Worm (Caenorhabditis elegans) whole organism, young adult: Measurements from ENCODE around the gene mai-1.

Experiments
- B0019.2 ChIP-seq: fragments of 200-800 bp; sonication (Bioruptor generic); conservative IDR thresholded peaks from 2 replicates; pipeline ENCODE4 v1.3.6; 2022; ENCODE audit warnings: missing genetic modification reagents, missing genetic modification characterization, missing compliant biosample characterization
- B0336.3 ChIP-seq: fragments of 200-800 bp; sonication (Bioruptor generic); IDR thresholded peaks from 2 replicates; pipeline ENCODE4 v1.3.6; 2022; ENCODE audit warnings: missing genetic modification characterization, missing compliant biosample characterization
- C06A6.2 ChIP-seq: fragments of 200-800 bp; sonication (Bioruptor generic); conservative IDR thresholded peaks from 2 replicates; pipeline ENCODE4 v1.3.6; 2022; ENCODE audit warnings: missing genetic modification characterization, missing compliant biosample characterization
- C17E4.6 ChIP-seq: fragments of 200-800 bp; sonication (Bioruptor generic); IDR thresholded peaks from 2 replicates; pipeline ENCODE4 v1.3.6; 2022; ENCODE audit warnings: missing genetic modification reagents, missing genetic modification characterization, missing compliant biosample characterization
- F10E7.11 ChIP-seq: sonication (generic microtip); optimal IDR thresholded peaks from 2 replicates; lab custom pipeline; 2017; ENCODE audit warnings: mild to moderate bottlenecking, missing genetic modification characterization, moderate library complexity, missing compliant biosample characterization
- F22D6.2 ChIP-seq: sonication (generic microtip); optimal IDR thresholded peaks from 2 replicates; lab custom pipeline; 2016; ENCODE audit warnings: mild to moderate bottlenecking, missing genetic modification characterization, missing compliant biosample characterization
- F33H1.4 ChIP-seq: fragments of 200-800 bp; sonication (Bioruptor generic); IDR thresholded peaks from 2 replicates; pipeline ENCODE4 v1.3.6; 2022; ENCODE audit warnings: missing genetic modification reagents, missing genetic modification characterization, missing compliant biosample characterization
- F37B4.10 ChIP-seq: fragments of 200-800 bp; sonication (Bioruptor generic); IDR thresholded peaks from 2 replicates; pipeline ENCODE4 v1.3.6; 2022; ENCODE audit warnings: missing genetic modification characterization, missing compliant biosample characterization
- F49E8.2 ChIP-seq: sonication (generic microtip); optimal IDR thresholded peaks from 3 replicates; lab custom pipeline; 2017; ENCODE audit warnings: missing genetic modification characterization, mild to moderate bottlenecking, missing compliant biosample characterization, antibody characterized with exemption, moderate library complexity; ENCODE audit not compliant: insufficient read depth
- F55B11.4 ChIP-seq: sonication (generic microtip); optimal IDR thresholded peaks from 2 replicates; lab custom pipeline; 2016; ENCODE audit warnings: missing compliant biosample characterization, missing genetic modification characterization, borderline replicate concordance; ENCODE audit not compliant: insufficient read depth
- K11D2.4 ChIP-seq: fragments of 200-800 bp; sonication (Bioruptor generic); IDR thresholded peaks from 2 replicates; pipeline ENCODE4 v1.3.6; 2022; ENCODE audit warnings: missing genetic modification reagents, missing genetic modification characterization, missing compliant biosample characterization
- K12H6.12 ChIP-seq: fragments of 200-800 bp; sonication (Bioruptor generic); optimal IDR thresholded peaks from 2 replicates; lab custom pipeline; 2018; ENCODE audit warnings: mild to moderate bottlenecking, missing genetic modification characterization, missing compliant biosample characterization
- T07F8.4 ChIP-seq: sonication (generic microtip); optimal IDR thresholded peaks from 2 replicates; lab custom pipeline; 2016; ENCODE audit warnings: mild to moderate bottlenecking, missing genetic modification characterization, moderate library complexity, missing compliant biosample characterization
- Y53G8AR.9 ChIP-seq: fragments of 200-800 bp; sonication (Bioruptor generic); conservative IDR thresholded peaks from 2 replicates; pipeline ENCODE4 v1.3.6; 2022; ENCODE audit warnings: missing genetic modification reagents, missing genetic modification characterization, missing compliant biosample characterization
- Y56A3A.18 ChIP-seq: fragments of 200-800 bp; sonication (Bioruptor generic); IDR thresholded peaks from 2 replicates; pipeline ENCODE4 v1.3.6; 2022; ENCODE audit warnings: missing genetic modification reagents, missing genetic modification characterization, missing compliant biosample characterization
- akir-1 ChIP-seq: fragments of 200-800 bp; sonication (Bioruptor generic); optimal IDR thresholded peaks from 2 replicates; lab custom pipeline; 2018; ENCODE audit warnings: mild to moderate bottlenecking, missing genetic modification characterization, moderate library complexity, missing compliant biosample characterization
- ama-1 ChIP-seq, 3 experiments: fragments of 150-350 bp in 1 of 3; sonication (generic microtip) in 2 of 3; optimal IDR thresholded peaks; 2 replicates each; lab custom pipeline; 2014 to 2018; ENCODE audit warnings: missing biosample characterization in 2 of 3, missing genetic modification characterization in 2 of 3, missing genetic modification reagents in 2 of 3
- aptf-2 ChIP-seq: fragments of 200-800 bp; sonication (Bioruptor generic); conservative IDR thresholded peaks from 2 replicates; pipeline ENCODE4 v1.3.6; 2022; ENCODE audit warnings: missing genetic modification reagents, missing genetic modification characterization, missing compliant biosample characterization
- atf-7 ChIP-seq: sonication (generic microtip); optimal IDR thresholded peaks from 2 replicates; lab custom pipeline; 2017; ENCODE audit warnings: mild to moderate bottlenecking, missing genetic modification characterization, missing compliant biosample characterization
- attf-3 ChIP-seq: fragments of 200-800 bp; sonication (Bioruptor generic); conservative IDR thresholded peaks from 2 replicates; pipeline ENCODE4 v1.3.6; 2022; ENCODE audit warnings: missing genetic modification reagents, missing genetic modification characterization, missing compliant biosample characterization
- attf-5 ChIP-seq: fragments of 200-800 bp; sonication (Bioruptor generic); optimal IDR thresholded peaks from 2 replicates; lab custom pipeline; 2018; ENCODE audit warnings: mild to moderate bottlenecking, missing genetic modification characterization, missing compliant biosample characterization
- attf-6 ChIP-seq: fragments of 200-800 bp; sonication (Bioruptor generic); IDR thresholded peaks from 2 replicates; pipeline ENCODE4 v1.3.6; 2022; ENCODE audit warnings: missing genetic modification reagents, missing genetic modification characterization, missing compliant biosample characterization
- bed-1 ChIP-seq: fragments of 200-800 bp; sonication (Bioruptor generic); IDR thresholded peaks from 2 replicates; pipeline ENCODE4 v1.3.6; 2022; ENCODE audit warnings: missing genetic modification reagents, missing genetic modification characterization, missing compliant biosample characterization
- cebp-2 ChIP-seq: fragments of 200-800 bp; sonication (Bioruptor generic); IDR thresholded peaks from 2 replicates; pipeline ENCODE4 v1.3.6; 2022; ENCODE audit warnings: missing genetic modification characterization, missing compliant biosample characterization
- ceh-79 ChIP-seq: sonication (generic microtip); optimal IDR thresholded peaks from 2 replicates; lab custom pipeline; 2017; ENCODE audit warnings: mild to moderate bottlenecking, missing genetic modification characterization, missing compliant biosample characterization
- ceh-91 ChIP-seq: fragments of 200-800 bp; sonication (Bioruptor generic); IDR thresholded peaks from 2 replicates; pipeline ENCODE4 v1.3.6; 2022; ENCODE audit warnings: missing genetic modification reagents, missing genetic modification characterization, missing compliant biosample characterization
- die-1 ChIP-seq: sonication (generic microtip); optimal IDR thresholded peaks from 2 replicates; lab custom pipeline; 2016; ENCODE audit warnings: missing genotype, mild to moderate bottlenecking, missing genetic modification characterization, missing compliant biosample characterization
- dox-1 ChIP-seq: fragments of 200-800 bp; sonication (Bioruptor generic); IDR thresholded peaks from 2 replicates; pipeline ENCODE4 v1.3.6; 2022; ENCODE audit warnings: missing genetic modification reagents, missing genetic modification characterization, missing compliant biosample characterization
- efl-1 ChIP-seq: fragments of 150-350 bp; optimal IDR thresholded peaks from 2 replicates; lab custom pipeline; 2014; ENCODE audit warnings: missing biosample characterization, missing genetic modification reagents, missing genetic modification characterization
- egl-18 ChIP-seq: fragments of 200-800 bp; sonication (Bioruptor generic); IDR thresholded peaks from 2 replicates; pipeline ENCODE4 v1.3.6; 2022; ENCODE audit warnings: missing genetic modification reagents, missing genetic modification characterization, missing compliant biosample characterization
- egrh-3 ChIP-seq: fragments of 200-800 bp; sonication (Bioruptor generic); IDR thresholded peaks from 2 replicates; pipeline ENCODE4 v1.3.6; 2022; ENCODE audit warnings: missing genetic modification reagents, missing genetic modification characterization, missing compliant biosample characterization
- ekl-4 ChIP-seq: fragments of 200-800 bp; sonication (Bioruptor generic); IDR thresholded peaks from 2 replicates; pipeline ENCODE4 v1.3.6; 2022; ENCODE audit warnings: missing genetic modification reagents, missing genetic modification characterization, missing compliant biosample characterization
- gei-17 ChIP-seq: fragments of 200-800 bp; sonication (Bioruptor generic); optimal IDR thresholded peaks from 2 replicates; lab custom pipeline; 2018; ENCODE audit warnings: mild to moderate bottlenecking, missing genetic modification characterization, missing compliant biosample characterization
- him-1 ChIP-seq: sonication (generic microtip); optimal IDR thresholded peaks from 2 replicates; lab custom pipeline; 2016; ENCODE audit warnings: missing genotype, missing genetic modification reagents, missing genetic modification characterization, missing compliant biosample characterization
- hrde-1 ChIP-seq: sonication (generic microtip); optimal IDR thresholded peaks from 2 replicates; lab custom pipeline; 2016; ENCODE audit warnings: missing genetic modification characterization, mild to moderate bottlenecking, missing compliant biosample characterization, moderate library complexity, missing genotype, missing genetic modification reagents, borderline replicate concordance
- lin-26 ChIP-seq: fragments of 200-800 bp; sonication (Bioruptor generic); IDR thresholded peaks from 2 replicates; pipeline ENCODE4 v1.3.6; 2022; ENCODE audit warnings: missing genetic modification reagents, missing genetic modification characterization, missing compliant biosample characterization
- madf-3 ChIP-seq: fragments of 200-800 bp; sonication (Bioruptor generic); IDR thresholded peaks from 2 replicates; pipeline ENCODE4 v1.3.6; 2022; ENCODE audit warnings: missing genetic modification reagents, missing genetic modification characterization, missing compliant biosample characterization
- madf-6 ChIP-seq: fragments of 200-800 bp; sonication (Bioruptor generic); IDR thresholded peaks from 2 replicates; pipeline ENCODE4 v1.3.6; 2022; ENCODE audit warnings: missing genetic modification reagents, missing genetic modification characterization, missing compliant biosample characterization
- mel-28 ChIP-seq: sonication (generic microtip); optimal IDR thresholded peaks from 2 replicates; lab custom pipeline; 2016; ENCODE audit warnings: borderline replicate concordance, mild to moderate bottlenecking, missing genetic modification characterization, missing compliant biosample characterization
- rcor-1 ChIP-seq: fragments of 200-800 bp; sonication (Bioruptor generic); IDR thresholded peaks from 2 replicates; pipeline ENCODE4 v1.3.6; 2022; ENCODE audit warnings: missing genetic modification reagents, missing genetic modification characterization, missing compliant biosample characterization
- repo-1 ChIP-seq: sonication (generic microtip); optimal IDR thresholded peaks from 2 replicates; lab custom pipeline; 2017; ENCODE audit warnings: mild to moderate bottlenecking, missing genetic modification characterization, missing compliant biosample characterization
- snpc-1.1 ChIP-seq: sonication (generic microtip); optimal IDR thresholded peaks from 2 replicates; lab custom pipeline; 2017; ENCODE audit warnings: missing genetic modification characterization, mild to moderate bottlenecking, missing compliant biosample characterization, antibody characterized with exemption, moderate library complexity, missing genotype, missing genetic modification reagents; ENCODE audit not compliant: insufficient read depth
- ztf-18 ChIP-seq: sonication (generic microtip); optimal IDR thresholded peaks from 2 replicates; lab custom pipeline; 2016; ENCODE audit warnings: missing genotype, mild to moderate bottlenecking, missing genetic modification characterization, missing compliant biosample characterization
- ztf-22 ChIP-seq: fragments of 200-800 bp; sonication (Bioruptor generic); optimal IDR thresholded peaks from 2 replicates; lab custom pipeline; 2018; ENCODE audit warnings: mild to moderate bottlenecking, missing genetic modification characterization, moderate library complexity, missing compliant biosample characterization
- ztf-26 ChIP-seq: sonication (generic microtip); optimal IDR thresholded peaks from 2 replicates; lab custom pipeline; 2017; ENCODE audit warnings: missing genetic modification characterization, missing compliant biosample characterization
- ztf-3 ChIP-seq: fragments of 200-800 bp; sonication (Bioruptor generic); optimal IDR thresholded peaks from 2 replicates; lab custom pipeline; 2018; ENCODE audit warnings: mild to moderate bottlenecking, missing genetic modification characterization, missing compliant biosample characterization

mai-1 gene

ce11 chrX:3113693-3114092 lies 2.7 kb downstream of the mai-1 start:
- TF ChIP-seq madf-3 (GFP tag; lab: Robert Waterston, UW) (0 out of 2 replicates have a peak, but pooled peaks have one; percentile 58), Y53G8AR.9 (GFP tag; lab: Robert Waterston, UW) (peak; percentile 45), egl-18 (GFP tag; lab: Robert Waterston, UW) (0 out of 2 replicates have a peak, but pooled peaks have one; percentile 9)

- TF ChIP-seq dox-1 (GFP tag; lab: Robert Waterston, UW) (0 out of 2 replicates have a peak, but pooled peaks have one; percentile 11), F49E8.2 (tag; lab: Kevin White, UChicago) (no peak), hrde-1 (tag; lab: Kevin White, UChicago) (no peak), ztf-18 (tag; lab: Kevin White, UChicago) (no peak), C06A6.2 (GFP tag; lab: Robert Waterston, UW) (no peak), F22D6.2 (tag; lab: Kevin White, UChicago) (no peak), atf-7 (no peak), mel-28 (no peak), efl-1 (GFP tag; lab: Kevin White, UChicago) (no peak), ceh-79 (tag; lab: Kevin White, UChicago) (no peak), lin-26 (peak; percentile 61; the same call in 1 of the 2 replicates), akir-1 (GFP tag; lab: Kevin White, UChicago) (no peak), die-1 (tag; lab: Kevin White, UChicago) (no peak), C17E4.6 (GFP tag; lab: Robert Waterston, UW) (no peak), him-1 (tag; lab: Kevin White, UChicago) (no peak), B0336.3 (no peak; the same call in 1 of the 2 replicates), attf-6 (GFP tag; lab: Robert Waterston, UW) (no peak), T07F8.4 (tag; lab: Kevin White, UChicago) (no peak), Y56A3A.18 (GFP tag; lab: Robert Waterston, UW) (peak; percentile 59; the same call in 1 of the 2 replicates), egrh-3 (GFP tag; lab: Robert Waterston, UW) (no peak), ekl-4 (GFP tag; lab: Robert Waterston, UW) (0 out of 2 replicates have a peak, but pooled peaks have one; percentile 16), ztf-26 (tag; lab: Kevin White, UChicago) (peak; percentile 14), B0019.2 (GFP tag; lab: Robert Waterston, UW) (no peak), F55B11.4 (no peak), F37B4.10 (GFP tag; lab: Robert Waterston, UW) (0 out of 2 replicates have a peak, but pooled peaks have one; percentile 20), ceh-91 (GFP tag; lab: Robert Waterston, UW) (no peak), bed-1 (GFP tag; lab: Robert Waterston, UW) (no peak), Y53G8AR.9 (GFP tag; lab: Robert Waterston, UW) (peak; percentile 60), aptf-2 (GFP tag; lab: Robert Waterston, UW) (no peak), madf-6 (GFP tag; lab: Robert Waterston, UW) (no peak), ztf-3 (no peak), rcor-1 (GFP tag; lab: Robert Waterston, UW) (no peak), ama-1 (optimal IDR thresholded peaks at IDR 0.05; lab: Kevin White, UChicago) (peak; percentile 71), ama-1 (GFP tag; optimal IDR thresholded peaks at IDR 0.05; lab: Kevin White, UChicago) (no peak), cebp-2 (GFP tag; lab: Robert Waterston, UW) (no peak; the same call in 1 of the 2 replicates), gei-17 (GFP tag; lab: Kevin White, UChicago) (no peak), snpc-1.1 (no peak), K12H6.12 (tag; lab: Kevin White, UChicago) (no peak), attf-5 (GFP tag; lab: Kevin White, UChicago) (no peak), F10E7.11 (no peak), ztf-22 (GFP tag; lab: Kevin White, UChicago) (no peak), F33H1.4 (no peak), attf-3 (GFP tag; lab: Robert Waterston, UW) (no peak), K11D2.4 (GFP tag; lab: Robert Waterston, UW) (0 out of 2 replicates have a peak, but pooled peaks have one; percentile 49), repo-1 (tag; lab: Kevin White, UChicago) (peak; percentile 57)
These were observed 3.4 kb downstream of the mai-1 start, which contains the start of gene gpd-3 for ce11 chrX:3112946-3113427. TSS of gene gpd-3 (minus strand) at chrX:3113341.
